Worm (Caenorhabditis elegans) whole organism, L4/young adult: Measurements from ENCODE around the gene F40A3.7.

Source experiments
- W03F9.2 ChIP-seq: fragments of 150-350 bp; optimal IDR thresholded peaks from 2 replicates; lab custom pipeline; 2014; ENCODE audit warnings: missing biosample characterization, missing genetic modification characterization
- dao-5 ChIP-seq: sonication (generic microtip); optimal IDR thresholded peaks from 2 replicates; lab custom pipeline; 2016; ENCODE audit warnings: missing genotype, missing genetic modification characterization, moderate library complexity, missing compliant biosample characterization
- him-1 ChIP-seq: sonication (generic microtip); optimal IDR thresholded peaks from 2 replicates; lab custom pipeline; 2016; ENCODE audit warnings: missing genotype, missing genetic modification reagents, missing genetic modification characterization, missing compliant biosample characterization

The F40A3.7 gene

ce11 chrV:7899761-7900160 lies at the start of gene F40A3.7:
Gene F40A3.7 (minus strand): TSS chrV:7899861.
- TF ChIP-seq dao-5 (tag; lab: Kevin White, UChicago) (no peak), him-1 (tag; lab: Kevin White, UChicago) (no peak), W03F9.2 (tag; lab: Kevin White, UChicago) (no peak)

DNA sequence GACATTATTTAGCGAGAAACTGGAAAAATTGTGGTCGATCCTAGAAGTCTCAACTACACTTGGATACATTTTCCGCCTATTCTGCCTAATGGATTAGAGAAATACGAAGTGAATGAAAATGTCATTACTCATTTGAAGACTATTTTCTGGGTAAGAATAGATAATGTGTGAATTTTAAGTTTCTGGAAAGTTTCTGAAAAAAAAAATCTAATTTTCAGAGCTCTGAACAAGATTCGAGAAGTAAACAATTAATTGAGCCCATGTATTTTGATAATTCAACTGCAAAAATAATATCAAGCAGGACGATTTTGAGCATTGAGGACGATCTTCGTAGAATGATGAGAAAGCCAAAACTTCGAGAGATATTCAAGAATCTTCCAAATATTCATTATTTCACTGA lies 46.6 kb upstream of the F40A3.7 start:
- TF ChIP-seq him-1 (tag; lab: Kevin White, UChicago) (no peak), dao-5 (tag; lab: Kevin White, UChicago) (no peak), W03F9.2 (tag; lab: Kevin White, UChicago) (no peak)

DNA sequence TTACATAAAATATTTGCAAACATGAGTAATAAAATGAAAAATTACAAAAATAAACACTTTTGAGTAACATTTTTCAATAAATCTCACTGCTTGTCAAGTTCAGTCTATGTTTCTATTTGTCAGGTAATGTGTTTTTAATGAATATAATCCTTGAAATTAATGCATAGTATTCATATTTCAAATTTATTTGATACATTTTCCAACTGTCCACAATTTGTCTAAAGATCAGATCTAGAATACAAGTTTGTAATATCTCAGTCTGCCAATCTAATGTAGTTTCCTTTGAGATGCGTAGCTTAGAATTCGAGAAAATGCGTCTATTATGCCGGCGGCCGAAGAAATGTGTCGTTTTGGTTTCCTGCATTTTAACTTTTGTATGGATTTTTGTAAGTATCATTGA lies 43.9 kb upstream of the F40A3.7 start, which contains the start of gene Y97E10B.1:
TSS of gene Y97E10B.1 (plus strand) at position 301 of the 400 bp plus-strand sequence.
- no peak for TF ChIP-seq W03F9.2 (tag; lab: Kevin White, UChicago)
- no peak for TF ChIP-seq dao-5 (tag; lab: Kevin White, UChicago)
- no peak for TF ChIP-seq him-1 (tag; lab: Kevin White, UChicago)

DNA sequence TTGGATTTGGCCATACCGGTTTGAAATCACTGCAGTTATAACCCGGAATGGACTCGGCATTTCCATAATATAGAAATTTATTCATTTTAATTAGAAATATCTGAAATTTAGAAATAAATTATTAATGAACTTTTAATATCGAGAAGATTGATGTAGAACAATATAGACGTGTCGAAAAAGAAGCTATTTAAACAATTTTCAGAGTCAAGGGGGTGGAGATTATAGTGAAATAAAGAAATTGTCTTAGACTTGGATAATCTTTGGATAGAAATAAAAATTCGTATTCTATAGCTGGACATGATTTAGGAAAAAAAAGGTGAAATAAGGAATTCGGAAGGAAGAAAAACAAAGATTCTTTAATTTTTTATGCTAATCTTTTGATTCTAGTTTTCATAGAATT lies 40.6 kb upstream of the F40A3.7 start, which contains the start of gene srt-53:
TSS of gene srt-53 (minus strand) at position 101 of the 400 bp plus-strand sequence.
- TF ChIP-seq dao-5 (tag; lab: Kevin White, UChicago) = no peak
- TF ChIP-seq W03F9.2 (tag; lab: Kevin White, UChicago) = no peak
- TF ChIP-seq him-1 (tag; lab: Kevin White, UChicago) = no peak

DNA sequence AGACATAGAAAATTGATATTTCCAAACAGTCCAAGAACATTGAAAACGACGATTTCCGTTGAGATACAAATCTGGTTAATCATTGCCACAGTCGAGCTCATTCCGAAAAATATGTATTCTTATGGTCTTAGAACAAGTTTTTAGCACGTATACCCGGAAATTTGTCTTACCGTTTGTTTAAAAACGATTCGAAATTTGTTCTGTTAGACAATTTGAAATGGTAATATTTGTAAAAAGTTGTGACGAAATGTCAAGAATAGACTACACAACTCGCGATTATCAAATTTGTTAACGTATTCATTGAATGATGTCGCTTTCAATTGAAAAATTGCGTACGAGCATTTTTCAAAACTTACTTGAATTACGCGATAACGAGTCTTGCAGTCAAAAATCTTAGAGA lies 37.5 kb upstream of the F40A3.7 start, which contains the start of gene srsx-3:
TSS of gene srsx-3 (minus strand) at position 101 of the 400 bp plus-strand sequence.
- TF ChIP-seq him-1 (tag; lab: Kevin White, UChicago) = no peak

DNA sequence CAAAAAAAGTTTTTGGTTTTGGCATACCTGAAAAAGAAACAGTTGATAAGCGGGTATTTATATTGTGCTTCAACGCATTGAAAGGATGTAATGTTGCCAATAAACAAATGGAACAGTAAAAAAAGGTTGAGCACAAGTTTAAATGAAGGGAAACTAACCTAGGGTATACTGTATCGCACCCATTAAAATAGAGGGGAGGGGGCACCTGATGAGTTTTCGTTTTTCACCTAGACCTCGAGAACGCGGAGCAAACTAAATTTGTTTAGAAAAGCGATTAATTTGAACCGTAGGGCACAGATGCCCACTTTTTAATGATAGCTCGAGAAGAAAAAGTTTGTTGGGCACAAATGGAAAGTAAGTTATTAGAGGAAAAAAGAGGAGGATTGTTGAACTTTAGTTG lies 33.3 kb upstream of the F40A3.7 start, which contains the start of gene ncx-10:
TSS of gene ncx-10 (minus strand) at position 101 of the 400 bp plus-strand sequence.
- TF ChIP-seq W03F9.2 (tag; lab: Kevin White, UChicago) = no peak
- TF ChIP-seq dao-5 (tag; lab: Kevin White, UChicago) = no peak
- TF ChIP-seq him-1 (tag; lab: Kevin White, UChicago) = no peak

DNA sequence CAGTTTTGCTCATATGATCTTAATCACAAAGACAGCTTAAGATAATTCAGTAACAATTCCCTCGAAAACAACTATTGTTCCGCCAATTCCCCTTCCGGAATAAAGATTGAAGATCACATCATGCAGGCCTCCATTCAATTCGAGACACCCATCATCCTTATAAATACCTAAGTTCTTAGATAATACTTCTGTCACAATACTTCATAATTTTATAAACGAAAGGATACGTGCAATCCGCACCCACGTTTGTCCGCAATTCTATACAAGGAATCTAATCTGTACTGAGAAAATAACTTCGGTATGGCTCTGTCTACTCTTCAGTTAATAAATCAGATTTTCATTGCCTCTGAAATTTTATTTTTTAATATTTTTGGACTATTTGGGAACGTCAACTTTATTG lies 29.0 kb upstream of the F40A3.7 start, which contains the start of gene srsx-5:
TSS of gene srsx-5 (plus strand) at position 301 of the 400 bp plus-strand sequence.
- TF ChIP-seq dao-5 (tag; lab: Kevin White, UChicago) (no peak), him-1 (tag; lab: Kevin White, UChicago) (no peak), W03F9.2 (tag; lab: Kevin White, UChicago) (no peak)

ce11 chrV:7926784-7927183 lies 27.1 kb upstream of the F40A3.7 start, which contains the start of gene srsx-6:
Gene srsx-6 (plus strand): TSS chrV:7927084.
- TF ChIP-seq him-1 (tag; lab: Kevin White, UChicago) (no peak), W03F9.2 (tag; lab: Kevin White, UChicago) (no peak), dao-5 (tag; lab: Kevin White, UChicago) (no peak)

ce11 chrV:7925483-7925882 lies 25.8 kb upstream of the F40A3.7 start, which contains the start of gene srsx-7:
Gene srsx-7 (plus strand): TSS chrV:7925783.
- TF ChIP-seq W03F9.2 (tag; lab: Kevin White, UChicago) (no peak), dao-5 (tag; lab: Kevin White, UChicago) (no peak), him-1 (tag; lab: Kevin White, UChicago) (no peak)

DNA sequence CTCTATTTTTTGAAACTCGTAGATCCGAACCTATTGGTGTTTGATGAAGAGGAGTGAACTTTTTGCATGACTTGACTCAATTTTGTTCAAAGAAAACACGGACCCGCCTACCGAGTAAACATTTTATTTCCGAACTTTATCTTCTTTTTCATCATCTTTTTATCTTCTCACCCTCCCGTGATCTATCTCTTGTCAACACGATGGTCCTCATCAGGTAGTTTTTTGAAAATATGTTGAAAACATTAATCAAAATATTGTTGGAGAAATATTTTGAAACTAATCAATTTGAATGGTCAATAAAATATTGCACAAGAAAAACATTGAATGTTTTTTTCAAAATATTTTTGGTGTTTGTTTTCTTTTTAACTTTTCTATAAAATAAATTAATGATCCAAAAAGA lies 8.8 kb upstream of the F40A3.7 start:
- TF ChIP-seq dao-5 (tag; lab: Kevin White, UChicago) (no peak), W03F9.2 (tag; lab: Kevin White, UChicago) (no peak), him-1 (tag; lab: Kevin White, UChicago) (no peak)

ce11 chrV:7904389-7904788 lies 4.7 kb upstream of the F40A3.7 start:
- TF ChIP-seq him-1 (tag; lab: Kevin White, UChicago) (no peak), dao-5 (tag; lab: Kevin White, UChicago) (no peak), W03F9.2 (tag; lab: Kevin White, UChicago) (no peak)

DNA sequence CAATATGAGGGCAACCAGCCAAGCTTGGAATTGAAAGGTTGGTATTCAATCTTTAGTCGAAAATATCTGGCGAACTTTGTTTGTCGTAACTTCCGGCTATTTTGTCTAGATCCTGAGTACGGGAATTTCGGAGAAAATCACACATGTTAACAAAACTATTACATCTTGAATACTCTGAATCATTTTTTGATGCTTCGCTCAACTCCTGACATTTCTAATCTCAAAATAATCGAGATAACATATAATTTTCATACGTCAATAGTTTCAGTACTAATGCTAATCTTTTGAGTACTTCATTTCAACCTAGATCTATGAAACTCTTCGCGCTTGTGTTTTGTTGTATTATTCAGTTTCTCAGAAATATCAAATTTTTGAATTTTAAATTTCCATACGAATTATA lies 1.6 kb upstream of the F40A3.7 start:
- no peak for TF ChIP-seq him-1 (tag; lab: Kevin White, UChicago)
- no peak for TF ChIP-seq dao-5 (tag; lab: Kevin White, UChicago)
- no peak for TF ChIP-seq W03F9.2 (tag; lab: Kevin White, UChicago)

ce11 chrV:7893812-7894381 lies 5.8 kb downstream of the F40A3.7 start, which contains the start of gene F40A3.6:
Gene F40A3.6 (minus strand): TSS chrV:7893862.
- TF ChIP-seq dao-5 (tag; lab: Kevin White, UChicago) = no peak
- no peak for TF ChIP-seq W03F9.2 (tag; lab: Kevin White, UChicago)
- TF ChIP-seq him-1 (tag; lab: Kevin White, UChicago) = no peak

DNA sequence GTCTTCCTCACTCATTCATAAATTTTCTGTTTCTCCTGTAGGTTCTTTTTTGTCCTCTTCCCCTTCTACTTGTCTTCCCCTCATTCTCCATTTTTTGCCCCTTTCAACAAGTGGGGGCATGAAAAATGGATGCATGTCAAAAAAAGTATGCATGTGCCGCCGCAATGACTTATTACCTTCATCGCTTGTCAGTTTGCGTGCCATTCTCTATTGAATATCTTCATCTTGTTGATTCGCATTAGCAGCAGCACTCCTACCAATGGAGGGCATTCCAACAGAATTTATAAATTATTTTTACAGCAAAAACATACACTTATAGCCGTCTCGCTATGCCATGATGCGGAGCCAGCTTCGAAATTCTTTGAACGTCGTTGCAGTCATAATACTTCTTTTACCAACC lies 8.4 kb downstream of the F40A3.7 start, which contains the start of gene F40A3.1:
TSS of gene F40A3.1 (plus strand) at position 301 of the 400 bp plus-strand sequence.
- TF ChIP-seq him-1 (tag; lab: Kevin White, UChicago) = no peak
- TF ChIP-seq W03F9.2 (tag; lab: Kevin White, UChicago) = no peak
- no peak for TF ChIP-seq dao-5 (tag; lab: Kevin White, UChicago)
